Fruit fly (Drosophila melanogaster): Measurements from ENCODE around the gene rux.

The rux gene

DNA sequence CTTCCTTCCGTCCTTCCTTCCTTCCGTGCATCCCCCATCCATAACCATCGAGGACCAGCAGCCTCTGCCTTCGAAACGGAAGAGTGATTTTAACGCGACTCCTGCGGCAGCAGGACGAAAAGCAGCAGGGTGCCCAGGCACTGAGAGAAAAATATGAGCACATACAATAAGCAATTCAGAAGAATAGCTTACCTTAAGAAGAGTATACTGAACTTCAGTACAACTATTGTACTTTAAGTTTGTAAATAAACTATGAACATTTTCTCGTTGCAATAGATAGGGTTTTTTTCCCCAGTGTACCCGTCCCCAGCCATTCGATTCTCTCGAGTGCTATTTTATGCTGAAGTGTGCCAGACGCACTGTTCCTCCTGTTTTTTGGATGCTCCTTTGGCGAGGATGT is 5.9 kb downstream of the rux start (continued):
- peak; percentile 64 for TF ChIP-seq Atf3 (GFP tag; optimal IDR thresholded peaks at IDR 0.05)
- peak; percentile 86 for TF ChIP-seq Fer1 (GFP tag; optimal IDR thresholded peaks at IDR 0.05)
- TF ChIP-seq CG10321 (GFP tag; IDR thresholded peaks at IDR 0.05) = no peak
- TF ChIP-seq CG6765 (GFP tag; optimal IDR thresholded peaks at IDR 0.05) = peak; percentile 1
- no peak for TF ChIP-seq wdn (GFP tag; IDR thresholded peaks at IDR 0.05)
- peak; percentile 50 for TF ChIP-seq trh (GFP tag; optimal IDR thresholded peaks at IDR 0.05)
- peak; percentile 71 for TF ChIP-seq trem (tag; optimal IDR thresholded peaks at IDR 0.05)
- TF ChIP-seq prd (optimal IDR thresholded peaks at IDR 0.05) = no peak
- TF ChIP-seq prd (GFP tag; IDR thresholded peaks at IDR 0.05) = peak; percentile 89
- peak; percentile 59 for TF ChIP-seq kah (GFP tag; optimal IDR thresholded peaks at IDR 0.05)
- peak; percentile 28 for TF ChIP-seq CG4282 (GFP tag; optimal IDR thresholded peaks at IDR 0.05)
- TF ChIP-seq dmrt99B (tag; optimal IDR thresholded peaks at IDR 0.05) = peak; percentile 86
- no peak for TF ChIP-seq hbn (GFP tag; IDR thresholded peaks at IDR 0.05; ENCODE audit: partially characterized antibody)
- TF ChIP-seq Fer2 (tag; optimal IDR thresholded peaks at IDR 0.05) = peak; percentile 43
- TF ChIP-seq CG32767 (GFP tag; IDR thresholded peaks at IDR 0.05) = peak; percentile 76
- peak; percentile 68 for TF ChIP-seq CG9817 (tag; optimal IDR thresholded peaks at IDR 0.05)
- TF ChIP-seq sc (optimal IDR thresholded peaks at IDR 0.05) = no peak
- TF ChIP-seq sc (GFP tag; optimal IDR thresholded peaks at IDR 0.05) = peak; percentile 63
- no peak for TF ChIP-seq CG16813 (GFP tag; IDR thresholded peaks at IDR 0.05; ENCODE audit: partially characterized antibody)
- TF ChIP-seq peb (GFP tag; IDR thresholded peaks at IDR 0.05) = peak; percentile 64; the same call in 1 of the 2 replicates
- peak; percentile 68 for TF ChIP-seq ssp (GFP tag; IDR thresholded peaks at IDR 0.05)
- peak; percentile 61 for TF ChIP-seq run (tag; optimal IDR thresholded peaks at IDR 0.05)
- peak; percentile 77 for TF ChIP-seq Hand (GFP tag; optimal IDR thresholded peaks at IDR 0.05)
- TF ChIP-seq en (GFP tag; optimal IDR thresholded peaks at IDR 0.05) = peak; percentile 61
- peak; percentile 79 for TF ChIP-seq maf-S (GFP tag; optimal IDR thresholded peaks at IDR 0.05)
- TF ChIP-seq her (GFP tag; optimal IDR thresholded peaks at IDR 0.05) = peak; percentile 68
- no peak for TF ChIP-seq Poxn (GFP tag; IDR thresholded peaks at IDR 0.05)
- no peak for TF ChIP-seq lov (optimal IDR thresholded peaks at IDR 0.05)
- peak; percentile 77; the same call in 2 of the 3 replicates for TF ChIP-seq lov (GFP tag; IDR thresholded peaks at IDR 0.05)
- TF ChIP-seq HLH54F (GFP tag; optimal IDR thresholded peaks at IDR 0.05) = peak; percentile 57
- peak; percentile 74 for TF ChIP-seq Camta (GFP tag; optimal IDR thresholded peaks at IDR 0.05)
- peak; percentile 92 for TF ChIP-seq Med (GFP tag)
- TF ChIP-seq luna (GFP tag; optimal IDR thresholded peaks at IDR 0.05) = no peak
- TF ChIP-seq oc (tag; optimal IDR thresholded peaks at IDR 0.05) = peak; percentile 32
- peak; percentile 75 for TF ChIP-seq sob (GFP tag; IDR thresholded peaks at IDR 0.05)
- peak; percentile 77 for TF ChIP-seq CG2120 (GFP tag; optimal IDR thresholded peaks at IDR 0.05)
- TF ChIP-seq vvl (GFP tag; IDR thresholded peaks at IDR 0.05) = peak; percentile 84
- peak; percentile 42 for TF ChIP-seq CG15011 (GFP tag; optimal IDR thresholded peaks at IDR 0.05)
- TF ChIP-seq C15 (GFP tag; IDR thresholded peaks at IDR 0.05) = no peak
- TF ChIP-seq lmd (GFP tag; IDR thresholded peaks at IDR 0.05) = peak; percentile 73
- no peak for TF ChIP-seq tll (GFP tag; optimal IDR thresholded peaks at IDR 0.05)
- TF ChIP-seq Deaf1 (tag; optimal IDR thresholded peaks at IDR 0.05) = peak; percentile 41
- TF ChIP-seq tx (GFP tag; optimal IDR thresholded peaks at IDR 0.05) = peak; percentile 67
- peak; percentile 69 for TF ChIP-seq B-H1 (GFP tag; IDR thresholded peaks at IDR 0.05)
- no peak for TF ChIP-seq CG7357 (GFP tag; IDR thresholded peaks at IDR 0.05)
- peak; percentile 75 for TF ChIP-seq H2.0 (GFP tag; IDR thresholded peaks at IDR 0.05)
- TF ChIP-seq danr (GFP tag; IDR thresholded peaks at IDR 0.05) = peak; percentile 50; the same call in 1 of the 2 replicates
- peak; percentile 64 for TF ChIP-seq CG30431 (GFP tag; optimal IDR thresholded peaks at IDR 0.05)
- no peak for TF ChIP-seq grn (GFP tag; optimal IDR thresholded peaks at IDR 0.05)
- peak; percentile 90 for TF ChIP-seq CG18599 (GFP tag; optimal IDR thresholded peaks at IDR 0.05)
- peak; percentile 71 for TF ChIP-seq Hsf (GFP tag; optimal IDR thresholded peaks at IDR 0.05)
- TF ChIP-seq CG3847 (GFP tag; IDR thresholded peaks at IDR 0.05) = peak; percentile 60
- no peak for TF ChIP-seq Dref (GFP tag; IDR thresholded peaks at IDR 0.05)

All from whole organism, embryonic.